Fruit fly (Drosophila melanogaster) whole organism, embryonic: ENCODE data around the gene CG1161.

Experiments used
- Aef1 ChIP-seq: fragments of 200-800 bp; sonication (Bioruptor generic); IDR thresholded peaks from 3 replicates; pipeline ENCODE4 v1.3.6; 2022; ENCODE audit warnings: missing biosample characterization, missing genetic modification characterization
- Atf3 ChIP-seq: fragments of 200-800 bp; sonication (Bioruptor generic); optimal IDR thresholded peaks from 3 replicates; lab custom pipeline; 2016; ENCODE audit warnings: missing biosample characterization, missing genetic modification characterization
- B-H2 ChIP-seq: fragments of 200-800 bp; sonication (Bioruptor generic); optimal IDR thresholded peaks from 2 replicates; lab custom pipeline; 2018; ENCODE audit warnings: missing biosample characterization, mild to moderate bottlenecking, missing genetic modification characterization
- Blimp-1 ChIP-seq: fragments of 200-800 bp; sonication (Bioruptor generic); optimal IDR thresholded peaks from 3 replicates; lab custom pipeline; 2018; ENCODE audit warnings: missing biosample characterization, missing genetic modification characterization, mild to moderate bottlenecking, moderate library complexity, missing genetic modification reagents
- CG1024 ChIP-seq: fragments of 200-800 bp; sonication (Bioruptor generic); IDR thresholded peaks from 2 replicates; pipeline ENCODE4 v1.3.6; 2022; ENCODE audit warnings: missing biosample characterization, missing genetic modification characterization
- CG10366 ChIP-seq: fragments of 200-800 bp; sonication (Bioruptor generic); IDR thresholded peaks from 2 replicates; pipeline ENCODE4 v1.3.6; 2022; ENCODE audit warnings: missing biosample characterization, missing genetic modification characterization
- CG10543 ChIP-seq: fragments of 200-800 bp; sonication (Bioruptor generic); optimal IDR thresholded peaks from 3 replicates; lab custom pipeline; 2017; ENCODE audit warnings: missing biosample characterization, mild to moderate bottlenecking, missing genetic modification characterization, moderate library complexity
- CG11504 ChIP-seq: fragments of 200-800 bp; sonication (Bioruptor generic); optimal IDR thresholded peaks from 3 replicates; lab custom pipeline; 2019; ENCODE audit warnings: missing biosample characterization, mild to moderate bottlenecking, missing genetic modification characterization, moderate library complexity
- CG12769 ChIP-seq: fragments of 200-800 bp; sonication (Bioruptor generic); optimal IDR thresholded peaks from 2 replicates; lab custom pipeline; 2019; ENCODE audit warnings: missing biosample characterization, mild to moderate bottlenecking, missing genetic modification characterization, moderate library complexity
- CG12942 ChIP-seq: fragments of 200-800 bp; sonication (Bioruptor generic); optimal IDR thresholded peaks from 3 replicates; lab custom pipeline; 2016; ENCODE audit warnings: missing biosample characterization, missing genetic modification characterization
- CG13424 ChIP-seq: fragments of 200-800 bp; sonication (Bioruptor generic); optimal IDR thresholded peaks from 2 replicates; lab custom pipeline; 2019; ENCODE audit warnings: missing biosample characterization, mild to moderate bottlenecking, missing genetic modification characterization, moderate library complexity
- CG13894 ChIP-seq: fragments of 200-800 bp; sonication (Bioruptor generic); optimal IDR thresholded peaks from 3 replicates; lab custom pipeline; 2018; ENCODE audit warnings: missing biosample characterization, mild to moderate bottlenecking, missing genetic modification characterization, moderate library complexity
- CG14710 ChIP-seq: fragments of 200-800 bp; sonication (Bioruptor generic); optimal IDR thresholded peaks from 3 replicates; lab custom pipeline; 2019; ENCODE audit warnings: missing biosample characterization, mild to moderate bottlenecking, missing genetic modification characterization, moderate library complexity
- CG3407 ChIP-seq: fragments of 200-800 bp; sonication (Bioruptor generic); optimal IDR thresholded peaks from 2 replicates; lab custom pipeline; 2018; ENCODE audit warnings: missing biosample characterization, mild to moderate bottlenecking, missing genetic modification characterization
- CG4360 ChIP-seq: fragments of 200-800 bp; sonication (Bioruptor generic); IDR thresholded peaks from 2 replicates; pipeline ENCODE4 v1.3.6; 2022; ENCODE audit warnings: missing biosample characterization, missing genetic modification characterization
- CG5180 ChIP-seq: fragments of 200-800 bp; sonication (Bioruptor generic); optimal IDR thresholded peaks from 3 replicates; lab custom pipeline; 2017; ENCODE audit warnings: missing biosample characterization, missing genetic modification characterization, mild to moderate bottlenecking, moderate library complexity, missing genetic modification reagents
- CG5245 ChIP-seq: fragments of 200-800 bp; sonication (Bioruptor generic); optimal IDR thresholded peaks from 3 replicates; lab custom pipeline; 2016; ENCODE audit warnings: missing biosample characterization, missing genetic modification characterization
- CG6813 ChIP-seq: fragments of 200-800 bp; sonication (Bioruptor generic); optimal IDR thresholded peaks from 2 replicates; lab custom pipeline; 2017; ENCODE audit warnings: missing biosample characterization, missing genetic modification characterization, mild to moderate bottlenecking, moderate library complexity, missing genetic modification reagents
- CG6854 ChIP-seq: fragments of 200-800 bp; sonication (Bioruptor generic); optimal IDR thresholded peaks from 3 replicates; lab custom pipeline; 2017; ENCODE audit warnings: missing biosample characterization, mild to moderate bottlenecking, missing genetic modification characterization
- CTCF ChIP-seq: fragments of 200-800 bp; sonication (Bioruptor generic); optimal IDR thresholded peaks from 2 replicates; lab custom pipeline; 2017; ENCODE audit warnings: missing biosample characterization, mild to moderate bottlenecking, missing genetic modification characterization, moderate library complexity
- Camta ChIP-seq: fragments of 200-800 bp; sonication (Bioruptor generic); optimal IDR thresholded peaks from 2 replicates; lab custom pipeline; 2016; ENCODE audit warnings: missing biosample characterization, missing genetic modification characterization
- D19A ChIP-seq: fragments of 200-800 bp; optimal IDR thresholded peaks from 3 replicates; lab custom pipeline; 2019; ENCODE audit warnings: missing biosample characterization, mild to moderate bottlenecking, missing genetic modification characterization, moderate library complexity
- Deaf1 ChIP-seq: fragments of 200-800 bp; optimal IDR thresholded peaks from 3 replicates; lab custom pipeline; 2019; ENCODE audit warnings: missing biosample characterization, mild to moderate bottlenecking, missing genetic modification characterization, moderate library complexity
- Hr3 ChIP-seq: fragments of 200-800 bp; sonication (Bioruptor generic); optimal IDR thresholded peaks from 3 replicates; lab custom pipeline; 2016; ENCODE audit warnings: missing biosample characterization, missing genetic modification characterization
- Med ChIP-seq: fragments of 200-800 bp; sonication (Bioruptor generic); peaks from one replicate; lab custom pipeline; 2016; ENCODE audit warnings: missing biosample characterization, missing genetic modification characterization, mild to moderate bottlenecking, inconsistent platforms, moderate library complexity
- Mes4 ChIP-seq: fragments of 200-800 bp; sonication (Bioruptor generic); optimal IDR thresholded peaks from 2 replicates; lab custom pipeline; 2016; ENCODE audit warnings: missing biosample characterization, missing genetic modification characterization
- Nf-YA ChIP-seq: fragments of 200-800 bp; sonication (Bioruptor generic); IDR thresholded peaks from 2 replicates; pipeline ENCODE4 v1.3.6; 2022; ENCODE audit warnings: missing biosample characterization, missing genetic modification characterization
- Nf-YB ChIP-seq: fragments of 200-800 bp; sonication (Bioruptor generic); optimal IDR thresholded peaks from 3 replicates; lab custom pipeline; 2019; ENCODE audit warnings: missing biosample characterization, mild to moderate bottlenecking, missing genetic modification characterization, moderate library complexity
- Pdp1 ChIP-seq, 2 experiments: fragments of 200-800 bp; sonication (Bioruptor generic); optimal IDR thresholded peaks; 3 replicates each; lab custom pipeline; 2016; ENCODE audit warnings: missing biosample characterization in 2 of 2, missing genetic modification characterization in 2 of 2, mild to moderate bottlenecking in 1 of 2, moderate library complexity in 1 of 2
- bbx ChIP-seq: fragments of 200-800 bp; sonication (Bioruptor generic); IDR thresholded peaks from 2 replicates; pipeline ENCODE4 v1.3.6; 2022; ENCODE audit warnings: missing biosample characterization, missing genetic modification characterization; ENCODE audit not compliant: partially characterized antibody
- bsh ChIP-seq, 2 experiments: fragments of 200-800 bp; sonication (Bioruptor generic); optimal IDR thresholded peaks; 2 replicates each; lab custom pipeline; 2017 to 2018; ENCODE audit warnings: mild to moderate bottlenecking in 2 of 2, missing biosample characterization in 2 of 2, missing genetic modification characterization in 2 of 2, moderate library complexity in 1 of 2
- cas ChIP-seq: fragments of 200-800 bp; sonication (Bioruptor generic); IDR thresholded peaks from 2 replicates; pipeline ENCODE4 v1.3.6; 2022; ENCODE audit warnings: missing biosample characterization, missing genetic modification characterization
- crol ChIP-seq: fragments of 200-800 bp; sonication (Bioruptor generic); IDR thresholded peaks from 2 replicates; pipeline ENCODE4 v1.3.6; 2022; ENCODE audit warnings: missing biosample characterization, missing genetic modification characterization
- crp ChIP-seq, 2 experiments: fragments of 200-800 bp; sonication (Bioruptor generic); optimal IDR thresholded peaks; 2 replicates in 1 of 2; 3 replicates in 1 of 2; lab custom pipeline; 2017; ENCODE audit warnings: missing biosample characterization in 2 of 2, missing genetic modification characterization in 2 of 2, mild to moderate bottlenecking in 1 of 2, moderate library complexity in 1 of 2
- en ChIP-seq: fragments of 200-800 bp; sonication (Bioruptor generic); optimal IDR thresholded peaks from 2 replicates; lab custom pipeline; 2016; ENCODE audit warnings: missing biosample characterization, missing genetic modification characterization
- exex ChIP-seq: fragments of 200-800 bp; sonication (Bioruptor generic); optimal IDR thresholded peaks from 4 replicates; lab custom pipeline; 2018; ENCODE audit warnings: missing biosample characterization, mild to moderate bottlenecking, missing genetic modification characterization, moderate library complexity
- gcm ChIP-seq: fragments of 200-800 bp; sonication (Bioruptor generic); optimal IDR thresholded peaks from 2 replicates; lab custom pipeline; 2019; ENCODE audit warnings: missing biosample characterization, mild to moderate bottlenecking, missing genetic modification characterization, moderate library complexity
- grn ChIP-seq: fragments of 200-800 bp; sonication (Bioruptor generic); optimal IDR thresholded peaks from 3 replicates; lab custom pipeline; 2017; ENCODE audit warnings: missing biosample characterization, missing genetic modification characterization
- gro ChIP-seq: fragments of 200-800 bp; sonication (Bioruptor generic); optimal IDR thresholded peaks from 2 replicates; lab custom pipeline; 2016; ENCODE audit warnings: missing biosample characterization, missing genetic modification characterization
- inv ChIP-seq: fragments of 200-800 bp; sonication (Bioruptor generic); IDR thresholded peaks from 2 replicates; pipeline ENCODE4 v1.3.6; 2022; ENCODE audit warnings: missing biosample characterization, missing genetic modification characterization; ENCODE audit not compliant: partially characterized antibody
- klu ChIP-seq: fragments of 200-800 bp; sonication (Bioruptor generic); IDR thresholded peaks from 2 replicates; pipeline ENCODE4 v1.3.6; 2022; ENCODE audit warnings: missing biosample characterization, missing genetic modification characterization
- lab ChIP-seq: fragments of 200-800 bp; sonication (Bioruptor generic); optimal IDR thresholded peaks from 3 replicates; lab custom pipeline; 2017; ENCODE audit warnings: missing biosample characterization, missing genetic modification characterization, mild to moderate bottlenecking, moderate library complexity, missing genetic modification reagents
- lov ChIP-seq, 2 experiments: fragments of 200-800 bp in 1 of 2; fragments of >200 bp in 1 of 2; sonication (Bioruptor generic) in 1 of 2; IDR thresholded peaks in 1 of 2; optimal IDR thresholded peaks in 1 of 2; 2 replicates in 1 of 2; 3 replicates in 1 of 2; pipeline versions ENCODE4 v1.3.6 to Lab custom; 2017 to 2022; ENCODE audit warnings: missing biosample characterization in 1 of 2, missing genetic modification characterization in 1 of 2
- pb ChIP-seq: fragments of 200-800 bp; sonication (Bioruptor generic); optimal IDR thresholded peaks from 3 replicates; lab custom pipeline; 2016; ENCODE audit warnings: missing biosample characterization, missing genetic modification characterization
- sc ChIP-seq, 3 experiments: fragments of >200 bp in 2 of 3; fragments of 200-800 bp in 1 of 3; sonication (Bioruptor generic) in 1 of 3; optimal IDR thresholded peaks; 2 replicates in 2 of 3; 3 replicates in 1 of 3; lab custom pipeline; 2017; ENCODE audit warnings: mild to moderate bottlenecking in 1 of 3, missing biosample characterization in 1 of 3, missing genetic modification characterization in 1 of 3, missing genetic modification reagents in 1 of 3
- sd ChIP-seq: fragments of 200-800 bp; sonication (Bioruptor generic); optimal IDR thresholded peaks from 3 replicates; lab custom pipeline; 2018; ENCODE audit warnings: missing biosample characterization, mild to moderate bottlenecking, missing genetic modification characterization, moderate library complexity
- sug ChIP-seq: fragments of 200-800 bp; optimal IDR thresholded peaks from 2 replicates; lab custom pipeline; 2019; ENCODE audit warnings: missing biosample characterization, mild to moderate bottlenecking, missing genetic modification characterization, moderate library complexity
- twi ChIP-seq: fragments of 200-800 bp; optimal IDR thresholded peaks from 2 replicates; lab custom pipeline; 2019; ENCODE audit warnings: missing biosample characterization, mild to moderate bottlenecking, missing genetic modification characterization, moderate library complexity
- wor ChIP-seq: fragments of 200-800 bp; sonication (Bioruptor generic); IDR thresholded peaks from 2 replicates; pipeline ENCODE4 v1.3.6; 2022; ENCODE audit warnings: missing biosample characterization, missing genetic modification characterization

The CG1161 gene

DNA sequence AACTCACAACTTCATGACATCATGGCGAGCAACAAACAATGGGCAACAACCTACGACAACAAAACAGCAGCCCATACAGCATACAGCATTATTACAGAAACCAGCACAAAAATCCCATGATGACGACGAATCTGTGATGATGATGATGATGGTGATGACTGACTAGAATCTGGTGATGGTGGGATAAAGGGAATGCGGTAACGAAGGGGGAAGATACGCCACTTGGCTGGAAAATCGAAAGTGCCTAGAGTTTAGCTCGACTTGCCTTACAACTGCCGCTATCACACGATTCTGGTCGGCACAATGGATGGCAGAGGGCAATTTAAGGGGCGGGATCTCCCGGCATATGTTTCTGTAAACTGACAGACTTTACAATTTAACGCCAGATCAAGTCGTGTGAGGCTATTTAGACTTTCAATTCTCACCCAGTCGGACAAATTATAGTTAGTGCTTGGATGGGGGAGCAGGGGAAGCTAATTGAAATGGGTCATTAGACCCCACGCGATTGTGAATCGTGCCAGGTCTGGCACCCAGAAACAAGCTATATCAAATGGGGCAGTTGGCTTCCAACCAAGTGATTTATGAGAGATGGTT is 39.7 kb upstream of the CG1161 start (continued):
- TF ChIP-seq sc (optimal IDR thresholded peaks at IDR 0.05; lab: Kevin White, UChicago) (no peak), sc (GFP tag; optimal IDR thresholded peaks at IDR 0.05; lab: Kevin White, UChicago) (no peak), twi (tag; lab: Kevin White, UChicago) (peak; percentile 20), Pdp1 (GFP tag; optimal IDR thresholded peaks at IDR 0.05; lab: Kevin White, UChicago) (peak in 1 of 2 experiments; percentile 16), exex (tag; lab: Kevin White, UChicago) (no peak), grn (GFP tag; lab: Kevin White, UChicago) (peak; percentile 14), CG5245 (no peak), Nf-YB (GFP tag; lab: Kevin White, UChicago) (no peak), CTCF (GFP tag; lab: Kevin White, UChicago) (no peak), gro (GFP tag; lab: Kevin White, UChicago) (no peak), CG1024 (GFP tag; lab: Robert Waterston, UW) (no peak), CG11504 (tag; lab: Kevin White, UChicago) (peak; percentile 36), CG14710 (tag; lab: Kevin White, UChicago) (no peak), crol (peak; percentile 65; the same call in 1 of the 2 replicates), CG5180 (GFP tag; lab: Kevin White, UChicago) (no peak), Aef1 (GFP tag; lab: Robert Waterston, UW) (no peak), Blimp-1 (GFP tag; lab: Kevin White, UChicago) (peak; percentile 98), Hr3 (GFP tag; lab: Kevin White, UChicago) (no peak), CG13894 (tag; lab: Kevin White, UChicago) (peak; percentile 88), lab (GFP tag; lab: Kevin White, UChicago) (no peak), bbx (GFP tag; lab: Robert Waterston, UW) (no peak), Med (peak; percentile 71), CG6854 (GFP tag; lab: Kevin White, UChicago) (no peak), Atf3 (GFP tag; lab: Kevin White, UChicago) (no peak), Deaf1 (tag; lab: Kevin White, UChicago) (no peak), B-H2 (GFP tag; lab: Kevin White, UChicago) (no peak), CG3407 (GFP tag; lab: Kevin White, UChicago) (no peak), sd (tag; lab: Kevin White, UChicago) (peak; percentile 63), en (no peak), sug (tag; lab: Kevin White, UChicago) (peak; percentile 20), CG10543 (peak; percentile 40)

DNA sequence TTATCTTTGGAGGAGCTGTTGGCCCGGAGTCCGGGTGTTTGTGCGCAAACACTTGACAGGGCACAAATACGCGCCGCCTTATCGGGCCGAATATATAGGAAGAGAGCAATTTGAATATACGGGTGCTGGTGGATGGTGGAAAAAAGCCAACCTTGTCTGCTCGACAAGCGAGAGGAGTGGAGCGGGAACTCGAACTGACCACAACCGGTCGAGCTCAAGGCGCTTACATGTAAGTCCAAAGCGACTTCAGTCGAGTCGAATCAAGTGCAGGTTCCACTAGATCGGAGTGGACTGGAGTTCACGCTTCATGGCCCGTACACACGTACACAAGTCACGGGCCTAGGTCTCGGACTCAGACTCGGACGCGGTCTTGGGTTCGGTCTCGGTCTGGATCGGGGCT is 39.0 kb upstream of the CG1161 start:
- TF ChIP-seq Camta (GFP tag; lab: Kevin White, UChicago) (no peak), gcm (GFP tag; lab: Kevin White, UChicago) (peak; percentile 3), CG4360 (GFP tag; lab: Robert Waterston, UW) (0 out of 2 replicates have a peak, but pooled peaks have one; percentile 8), bsh (GFP tag; optimal IDR thresholded peaks at IDR 0.05; lab: Kevin White, UChicago) (no peak), lov (optimal IDR thresholded peaks at IDR 0.05; lab: Kevin White, UChicago) (no peak), lov (GFP tag; IDR thresholded peaks at IDR 0.05; lab: Robert Waterston, UW) (no peak), pb (no peak), exex (tag; lab: Kevin White, UChicago) (no peak), CG6813 (GFP tag; lab: Kevin White, UChicago) (no peak), CG12769 (tag; lab: Kevin White, UChicago) (peak; percentile 64), Mes4 (no peak), CG12942 (no peak), D19A (tag; lab: Kevin White, UChicago) (no peak), wor (GFP tag; lab: Robert Waterston, UW) (no peak), Nf-YA (GFP tag; lab: Robert Waterston, UW) (no peak), CG13424 (no peak), crp (GFP tag; optimal IDR thresholded peaks at IDR 0.05; lab: Kevin White, UChicago) (no peak), klu (GFP tag; lab: Robert Waterston, UW) (no peak), inv (GFP tag; lab: Robert Waterston, UW) (no peak), cas (GFP tag; lab: Robert Waterston, UW) (no peak), CG10366 (no peak), Med (peak; percentile 60)
